Worm (Caenorhabditis elegans) whole organism, mixed stage, embryonic: Measurements from ENCODE around the gene H12I19.115.

Experiments
- M03D4.4 ChIP-seq: sonication (generic microtip); optimal IDR thresholded peaks from 2 replicates; lab custom pipeline; 2017; ENCODE audit warnings: mild to moderate bottlenecking, missing genetic modification characterization, missing compliant biosample characterization
- blmp-1 ChIP-seq: fragments of 150-350 bp; optimal IDR thresholded peaks from 2 replicates; lab custom pipeline; 2014; ENCODE audit warnings: missing biosample characterization, missing genetic modification characterization
- ceh-39 ChIP-seq: fragments of 150-350 bp; optimal IDR thresholded peaks from 2 replicates; lab custom pipeline; 2014; ENCODE audit warnings: missing biosample characterization, missing genetic modification characterization
- ceh-43 ChIP-seq: fragments of 200-800 bp; sonication (Bioruptor generic); optimal IDR thresholded peaks from 2 replicates; lab custom pipeline; 2018; ENCODE audit warnings: mild to moderate bottlenecking, missing genetic modification characterization, moderate library complexity, missing compliant biosample characterization
- ceh-83 ChIP-seq: fragments of 200-800 bp; sonication (Bioruptor generic); optimal IDR thresholded peaks from 2 replicates; lab custom pipeline; 2018; ENCODE audit warnings: mild to moderate bottlenecking, missing genetic modification characterization, missing compliant biosample characterization
- ces-1 ChIP-seq: fragments of 150-350 bp; optimal IDR thresholded peaks from 2 replicates; lab custom pipeline; 2014; ENCODE audit warnings: missing biosample characterization, missing genetic modification reagents, missing genetic modification characterization
- cnd-1 ChIP-seq: fragments of 200-800 bp; sonication (Bioruptor generic); optimal IDR thresholded peaks from 2 replicates; lab custom pipeline; 2018; ENCODE audit warnings: mild to moderate bottlenecking, missing genetic modification characterization, missing compliant biosample characterization
- drap-1 ChIP-seq: fragments of 200-800 bp; sonication (Bioruptor generic); optimal IDR thresholded peaks from 3 replicates; lab custom pipeline; 2018; ENCODE audit warnings: mild to moderate bottlenecking, missing genetic modification characterization, missing compliant biosample characterization
- elt-3 ChIP-seq: fragments of 150-350 bp; optimal IDR thresholded peaks from 2 replicates; lab custom pipeline; 2014; ENCODE audit warnings: missing biosample characterization, missing genetic modification characterization
- flh-1 ChIP-seq: fragments of 200-800 bp; sonication (Bioruptor generic); optimal IDR thresholded peaks from 2 replicates; lab custom pipeline; 2018; ENCODE audit warnings: mild to moderate bottlenecking, missing genetic modification characterization, moderate library complexity, missing compliant biosample characterization
- ham-2 ChIP-seq: fragments of 200-800 bp; sonication (Bioruptor generic); optimal IDR thresholded peaks from 2 replicates; lab custom pipeline; 2018; ENCODE audit warnings: mild to moderate bottlenecking, missing genetic modification characterization, missing compliant biosample characterization
- hlh-1 ChIP-seq: fragments of 150-350 bp; optimal IDR thresholded peaks from 2 replicates; lab custom pipeline; 2014; ENCODE audit warnings: missing biosample characterization, missing genetic modification reagents, missing genetic modification characterization
- lin-13 ChIP-seq: fragments of 150-350 bp; optimal IDR thresholded peaks from 2 replicates; lab custom pipeline; 2014; ENCODE audit warnings: missing biosample characterization, missing genetic modification characterization
- lin-32 ChIP-seq: fragments of 200-800 bp; sonication (Bioruptor generic); optimal IDR thresholded peaks from 2 replicates; lab custom pipeline; 2018; ENCODE audit warnings: mild to moderate bottlenecking, missing genetic modification characterization, missing compliant biosample characterization
- lsy-2 ChIP-seq: fragments of 150-350 bp; optimal IDR thresholded peaks from 2 replicates; lab custom pipeline; 2014; ENCODE audit warnings: missing biosample characterization, missing genetic modification characterization
- mab-5 ChIP-seq: fragments of 150-350 bp; optimal IDR thresholded peaks from 2 replicates; lab custom pipeline; 2014; ENCODE audit warnings: missing biosample characterization, missing genetic modification characterization
- mls-2 ChIP-seq: sonication (generic microtip); optimal IDR thresholded peaks from 2 replicates; lab custom pipeline; 2016; ENCODE audit warnings: mild to moderate bottlenecking, missing genetic modification characterization, moderate library complexity, missing compliant biosample characterization
- nhr-12 ChIP-seq: fragments of 150-350 bp; optimal IDR thresholded peaks from 2 replicates; lab custom pipeline; 2014; ENCODE audit warnings: missing biosample characterization, missing genetic modification characterization
- nhr-2 ChIP-seq: fragments of 150-350 bp; optimal IDR thresholded peaks from 2 replicates; lab custom pipeline; 2014; ENCODE audit warnings: missing biosample characterization, missing genetic modification characterization
- nhr-237 ChIP-seq: fragments of 150-350 bp; optimal IDR thresholded peaks from 2 replicates; lab custom pipeline; 2014; ENCODE audit warnings: missing biosample characterization, missing genetic modification characterization
- nhr-28 ChIP-seq: fragments of 150-350 bp; optimal IDR thresholded peaks from 2 replicates; lab custom pipeline; 2014; ENCODE audit warnings: missing biosample characterization, missing genetic modification characterization
- nhr-76 ChIP-seq: sonication (generic microtip); optimal IDR thresholded peaks from 2 replicates; lab custom pipeline; 2017; ENCODE audit warnings: missing biosample characterization, missing genetic modification characterization
- sem-2 ChIP-seq: fragments of 200-800 bp; sonication (Bioruptor generic); optimal IDR thresholded peaks from 2 replicates; lab custom pipeline; 2018; ENCODE audit warnings: mild to moderate bottlenecking, missing genetic modification characterization, missing compliant biosample characterization
- snpc-4 ChIP-seq: fragments of 150-350 bp; optimal IDR thresholded peaks from 2 replicates; lab custom pipeline; 2014; ENCODE audit warnings: missing biosample characterization, missing genetic modification characterization
- sptf-1 ChIP-seq: sonication (generic microtip); optimal IDR thresholded peaks from 2 replicates; lab custom pipeline; 2017; ENCODE audit warnings: mild to moderate bottlenecking, missing genetic modification characterization, moderate library complexity, missing compliant biosample characterization
- tbx-8 ChIP-seq: fragments of 200-800 bp; sonication (Bioruptor generic); optimal IDR thresholded peaks from 2 replicates; lab custom pipeline; 2018; ENCODE audit warnings: mild to moderate bottlenecking, missing genetic modification characterization, moderate library complexity, missing compliant biosample characterization
- unc-120 ChIP-seq: sonication (generic microtip); optimal IDR thresholded peaks from 2 replicates; lab custom pipeline; 2017; ENCODE audit warnings: missing genetic modification characterization, missing compliant biosample characterization; ENCODE audit not compliant: poor library complexity, severe bottlenecking
- unc-39 ChIP-seq: fragments of 150-350 bp; optimal IDR thresholded peaks from 2 replicates; lab custom pipeline; 2014; ENCODE audit warnings: missing biosample characterization, missing genetic modification characterization
- zip-8 ChIP-seq: fragments of 150-350 bp; optimal IDR thresholded peaks from 2 replicates; lab custom pipeline; 2014; ENCODE audit warnings: missing biosample characterization, missing genetic modification characterization
- ztf-11 ChIP-seq: fragments of 150-350 bp; optimal IDR thresholded peaks from 2 replicates; lab custom pipeline; 2014; ENCODE audit warnings: missing biosample characterization, missing genetic modification characterization

H12I19.115 gene

DNA sequence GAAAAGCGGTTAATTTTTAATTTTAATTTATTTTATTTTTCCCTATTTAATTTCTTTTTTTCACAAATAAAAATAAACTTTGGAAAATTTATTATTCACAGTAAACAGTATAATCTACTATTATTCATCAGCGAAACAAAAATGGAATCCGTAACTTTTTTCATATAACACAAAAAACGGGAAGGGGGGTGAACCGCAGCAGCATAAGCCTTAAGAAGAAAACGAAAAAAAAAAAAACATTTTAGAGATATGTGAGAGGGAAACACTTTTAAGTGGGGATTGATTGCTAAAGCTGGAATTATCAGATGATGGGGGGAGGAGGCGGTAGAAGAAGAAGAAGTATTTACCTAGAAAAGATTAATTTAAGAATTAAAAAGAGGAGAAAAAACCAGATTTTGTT, 20.0 kb downstream of the H12I19.115 start:
- TF ChIP-seq ztf-11 (tag; lab: Kevin White, UChicago) (no peak), ceh-43 (GFP tag; lab: Kevin White, UChicago) (no peak), drap-1 (GFP tag; lab: Kevin White, UChicago) (no peak), mls-2 (tag; lab: Kevin White, UChicago) (no peak), cnd-1 (no peak), zip-8 (tag; lab: Kevin White, UChicago) (no peak), nhr-76 (tag; lab: Kevin White, UChicago) (no peak)

DNA sequence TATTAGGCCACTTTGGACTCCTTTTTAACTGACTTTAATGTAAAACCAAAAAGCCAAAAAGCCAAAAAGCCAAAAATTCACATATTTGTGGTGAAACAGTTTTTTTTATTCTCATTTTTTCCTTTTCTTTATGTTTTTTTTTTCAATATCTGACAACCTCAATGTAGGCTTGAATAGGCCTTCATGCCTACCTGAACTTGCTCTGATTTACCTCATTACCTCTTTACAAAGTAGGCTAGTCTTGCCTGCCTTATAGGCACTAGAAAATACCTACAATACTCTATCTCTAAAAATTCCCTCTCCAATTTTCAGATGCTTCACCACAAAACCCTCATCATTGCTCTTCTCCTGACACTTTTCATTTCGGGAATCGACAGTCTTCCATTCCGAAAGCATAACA, 21.4 kb downstream of the H12I19.115 start, which contains the start of gene ins-34:
TSS of gene ins-34 (plus strand) at position 301 of the 400 bp plus-strand sequence.
- no peak for TF ChIP-seq unc-39
- TF ChIP-seq ztf-11 (tag; lab: Kevin White, UChicago) = no peak

DNA sequence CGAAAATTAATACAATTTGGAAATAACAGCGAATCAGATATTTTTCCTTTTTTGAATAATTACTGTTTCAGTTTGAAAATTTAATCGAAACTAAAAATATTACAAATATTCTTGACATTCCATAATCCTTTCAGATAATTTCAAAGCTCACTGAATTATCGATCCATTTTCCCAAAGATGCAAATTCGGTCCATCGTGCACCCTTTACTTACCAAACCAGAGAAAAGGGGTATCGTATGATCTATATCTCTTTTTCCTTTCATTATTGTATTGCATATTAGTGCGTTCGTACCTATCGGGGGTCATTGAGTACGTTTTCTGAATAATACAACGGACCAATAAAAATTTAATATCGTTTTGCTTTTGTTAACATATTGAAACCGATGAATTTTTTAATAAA, 22.9 kb downstream of the H12I19.115 start:
- no peak for TF ChIP-seq tbx-8 (GFP tag; lab: Kevin White, UChicago)
- no peak for TF ChIP-seq mls-2 (tag; lab: Kevin White, UChicago)
- TF ChIP-seq ces-1 (GFP tag; lab: Kevin White, UChicago) = no peak
- TF ChIP-seq nhr-2 = no peak
- no peak for TF ChIP-seq drap-1 (GFP tag; lab: Kevin White, UChicago)
- TF ChIP-seq blmp-1 (tag; lab: Kevin White, UChicago) = peak; percentile 34
- TF ChIP-seq sptf-1 (tag; lab: Kevin White, UChicago) = no peak
- TF ChIP-seq ceh-39 = peak; percentile 90
- no peak for TF ChIP-seq M03D4.4 (tag; lab: Kevin White, UChicago)
- no peak for TF ChIP-seq elt-3 (tag; lab: Kevin White, UChicago)

DNA sequence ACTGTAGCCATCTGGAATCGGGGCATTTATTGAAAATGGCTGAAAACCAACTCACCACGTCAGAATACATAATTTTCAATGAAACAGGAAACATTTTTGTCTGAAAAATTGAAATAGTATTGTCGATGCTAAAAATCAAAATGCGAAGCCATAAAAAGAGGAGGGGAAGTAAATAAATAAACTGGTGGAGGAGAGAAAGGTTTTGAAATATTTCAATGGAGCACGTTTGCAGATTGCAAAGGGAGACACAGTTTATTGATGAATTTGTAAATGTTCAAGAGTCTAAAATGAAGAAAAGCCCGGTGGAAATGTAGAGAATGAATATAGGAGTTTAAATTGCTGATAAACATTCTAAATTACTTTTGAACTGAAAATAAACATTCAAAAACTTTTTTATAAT, 24.6 kb downstream of the H12I19.115 start, which contains the start of gene F52B11.5:
TSS of gene F52B11.5 (minus strand) at position 178 of the 400 bp plus-strand sequence.
- TF ChIP-seq snpc-4 (no peak), flh-1 (GFP tag; lab: Kevin White, UChicago) (no peak), ceh-43 (GFP tag; lab: Kevin White, UChicago) (no peak), ham-2 (no peak), lin-13 (tag; lab: Kevin White, UChicago) (no peak), mls-2 (tag; lab: Kevin White, UChicago) (no peak), mab-5 (tag; lab: Kevin White, UChicago) (no peak), sem-2 (no peak), tbx-8 (GFP tag; lab: Kevin White, UChicago) (no peak), sptf-1 (tag; lab: Kevin White, UChicago) (no peak), ceh-83 (GFP tag; lab: Kevin White, UChicago) (no peak), lsy-2 (tag; lab: Kevin White, UChicago) (no peak), M03D4.4 (tag; lab: Kevin White, UChicago) (no peak), ceh-39 (no peak), unc-120 (tag; lab: Kevin White, UChicago) (no peak)

DNA sequence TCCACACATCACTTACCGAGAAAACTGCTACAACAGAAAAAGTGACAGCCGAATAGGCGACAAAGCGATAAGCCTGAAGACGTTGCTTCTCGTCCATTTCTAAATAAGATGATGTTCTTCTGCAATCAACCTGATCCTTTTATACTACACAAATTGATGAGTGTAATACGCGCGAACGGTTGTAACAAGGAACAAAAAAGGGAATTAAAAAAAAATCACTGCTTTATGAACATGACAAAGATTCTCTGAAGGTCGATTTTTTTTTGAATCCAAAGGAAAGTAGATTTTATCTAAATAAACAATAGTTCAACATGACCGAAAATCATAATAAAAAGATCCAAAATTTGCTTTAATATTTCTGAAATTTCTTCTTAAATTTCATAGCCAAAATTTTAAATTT, 28.4 kb downstream of the H12I19.115 start, which contains the start of gene col-133:
TSS of gene col-133 (minus strand) at position 101 of the 400 bp plus-strand sequence.
- TF ChIP-seq cnd-1 = no peak
- no peak for TF ChIP-seq lin-32 (GFP tag; lab: Kevin White, UChicago)
- TF ChIP-seq tbx-8 (GFP tag; lab: Kevin White, UChicago) = no peak
- no peak for TF ChIP-seq nhr-2

DNA sequence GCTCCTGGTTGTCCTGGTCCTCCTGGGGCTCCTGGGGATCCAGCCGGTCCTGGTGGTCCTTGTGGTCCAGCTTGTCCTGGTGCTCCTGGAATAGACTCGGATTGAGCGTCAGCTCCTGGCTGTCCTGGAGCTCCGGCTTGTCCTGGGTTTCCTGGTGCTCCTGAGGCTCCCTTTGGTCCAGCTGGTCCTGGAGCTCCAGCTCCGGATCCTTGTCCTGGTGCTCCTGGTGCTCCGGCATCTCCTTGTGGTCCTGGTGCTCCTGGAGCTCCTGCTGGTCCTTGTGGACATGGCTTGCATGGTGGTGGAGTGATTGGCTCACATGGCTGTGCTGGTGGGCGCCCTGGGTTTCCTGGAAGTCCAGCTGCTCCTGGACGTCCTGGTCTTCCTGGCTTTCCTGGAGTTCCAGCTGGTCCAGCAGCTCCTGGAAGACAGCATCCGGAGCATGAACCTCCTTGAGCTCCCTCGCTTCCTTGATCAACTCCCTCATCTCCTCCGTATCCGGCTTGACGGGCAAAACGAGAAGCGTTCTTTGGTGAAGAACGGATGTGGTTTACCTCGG, 29.0 kb downstream of the H12I19.115 start:
- TF ChIP-seq hlh-1 = no peak
- TF ChIP-seq nhr-28 (tag; lab: Kevin White, UChicago) = no peak
- TF ChIP-seq blmp-1 (tag; lab: Kevin White, UChicago) = no peak
- no peak for TF ChIP-seq drap-1 (GFP tag; lab: Kevin White, UChicago)
- no peak for TF ChIP-seq lin-32 (GFP tag; lab: Kevin White, UChicago)
- no peak for TF ChIP-seq zip-8 (tag; lab: Kevin White, UChicago)
- TF ChIP-seq unc-120 (tag; lab: Kevin White, UChicago) = no peak
- TF ChIP-seq cnd-1 = no peak
- no peak for TF ChIP-seq nhr-237 (tag; lab: Kevin White, UChicago)
- no peak for TF ChIP-seq nhr-12 (tag; lab: Kevin White, UChicago)
- TF ChIP-seq sptf-1 (tag; lab: Kevin White, UChicago) = no peak
- no peak for TF ChIP-seq lin-13 (tag; lab: Kevin White, UChicago)
- no peak for TF ChIP-seq unc-39
- no peak for TF ChIP-seq elt-3 (tag; lab: Kevin White, UChicago)
- no peak for TF ChIP-seq ztf-11 (tag; lab: Kevin White, UChicago)
- no peak for TF ChIP-seq lsy-2 (tag; lab: Kevin White, UChicago)
